Worm (Caenorhabditis elegans): Measurements from ENCODE around the gene ceh-83.
"Not testable (repeated sequence)": the region's sequence is repeated elsewhere in the genome, so short reads cannot be mapped to it uniquely, and the experiment has no call there.

ceh-83 gene

DNA sequence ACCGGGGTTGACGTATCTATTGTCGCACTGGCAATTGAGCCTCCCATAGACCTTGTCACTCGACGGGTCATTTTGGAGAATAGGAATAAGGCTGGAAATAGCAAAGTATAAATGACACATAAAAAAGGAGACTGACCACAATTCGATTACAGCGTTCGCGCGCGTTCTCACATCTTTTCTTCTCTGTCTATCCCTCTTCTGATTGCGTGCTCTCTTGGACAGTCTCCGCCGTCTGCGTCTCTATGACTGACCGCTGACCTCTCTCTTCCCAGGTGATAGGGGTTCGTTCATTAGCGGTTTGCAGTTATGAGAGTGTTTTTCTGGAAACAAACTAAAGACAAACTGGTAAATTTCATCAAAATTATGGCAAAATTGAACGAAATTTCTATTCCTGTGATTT is at the start of gene ceh-83:
Gene ceh-83, minus strand, starts transcription at position 181 of the 400 bp plus-strand sequence.
- no peak for TF ChIP-seq Y22D7AL.16 (tag; optimal IDR thresholded peaks at IDR 0.05)
- TF ChIP-seq ahr-1 (tag; optimal IDR thresholded peaks at IDR 0.05), result no peak
- TF ChIP-seq sdc-2 (tag; optimal IDR thresholded peaks at IDR 0.05), result no peak

- TF ChIP-seq K09A11.1 (tag; optimal IDR thresholded peaks at IDR 0.05; ENCODE audit: insufficient read depth) (no peak), ceh-6 (GFP tag; optimal IDR thresholded peaks at IDR 0.05) (no peak), tbx-7 (tag; optimal IDR thresholded peaks at IDR 0.05) (no peak), nhr-232 (tag; optimal IDR thresholded peaks at IDR 0.05) (no peak), hlh-30 (tag; optimal IDR thresholded peaks at IDR 0.05; ENCODE audit: insufficient read depth) (no peak), elt-2 (tag; optimal IDR thresholded peaks at IDR 0.05) (no peak), odd-2 (tag; optimal IDR thresholded peaks at IDR 0.05) (no peak)
These were observed 48.5 kb upstream of the ceh-83 start, which contains the start of gene C08F1.11 for ce11 chrII:1784799-1785198. Gene C08F1.11, minus strand, starts transcription at chrII:1784899.

DNA sequence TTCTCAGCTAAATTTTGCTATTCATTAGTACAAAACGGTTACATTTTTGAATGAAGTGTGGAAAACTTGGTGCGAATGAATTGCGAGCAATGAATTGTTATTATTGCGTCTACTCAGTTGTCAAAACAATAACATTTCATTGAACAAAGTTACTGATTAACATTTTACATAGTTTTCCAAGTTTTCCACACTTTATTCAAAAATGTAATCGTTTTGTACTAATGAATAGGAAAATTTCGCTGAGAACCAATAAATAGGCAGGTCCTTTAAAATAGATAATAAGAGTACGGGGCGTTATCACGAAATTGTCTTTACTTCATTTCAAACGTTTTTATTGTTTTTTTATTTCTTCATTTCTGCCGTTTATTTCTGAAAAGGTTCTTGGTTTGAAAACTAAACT is 46.1 kb upstream of the ceh-83 start, which contains the start of gene math-4:
Gene math-4, minus strand, starts transcription at position 101 of the 400 bp plus-strand sequence.
- TF ChIP-seq tbx-2 (tag; optimal IDR thresholded peaks at IDR 0.05) (no peak), pag-3 (tag; optimal IDR thresholded peaks at IDR 0.05; ENCODE audit: borderline replicate concordance) (no peak), npax-4 (tag; optimal IDR thresholded peaks at IDR 0.05) (no peak), nhr-232 (tag; optimal IDR thresholded peaks at IDR 0.05) (no peak), C38D4.7 (GFP tag; optimal IDR thresholded peaks at IDR 0.05) (no peak)

DNA sequence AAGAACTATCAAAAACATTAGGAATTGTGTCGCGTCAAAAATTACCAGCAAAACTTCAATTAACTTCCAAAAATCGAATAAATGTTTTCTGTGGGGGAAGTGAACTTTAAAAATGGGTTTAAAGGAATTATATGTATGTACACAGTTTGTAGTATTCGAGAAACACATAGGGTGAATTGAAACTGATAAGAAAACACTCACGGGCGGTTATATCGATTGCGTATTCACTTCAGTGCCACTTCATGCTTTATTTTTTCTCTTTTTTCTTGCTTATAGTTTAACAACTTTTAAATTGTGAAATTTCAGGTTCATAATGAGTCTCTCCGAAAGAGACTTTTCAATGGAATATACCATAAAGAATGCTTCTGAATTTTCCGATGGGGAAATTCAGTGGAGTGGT is 38.9 kb upstream of the ceh-83 start, which contains the start of gene F36H5.14:
Gene F36H5.14, plus strand, starts transcription at position 301 of the 400 bp plus-strand sequence.
- TF ChIP-seq hlh-15, tbx-2, gmeb-2 (tag; optimal IDR thresholded peaks at IDR 0.05): not testable (repeated sequence)

DNA sequence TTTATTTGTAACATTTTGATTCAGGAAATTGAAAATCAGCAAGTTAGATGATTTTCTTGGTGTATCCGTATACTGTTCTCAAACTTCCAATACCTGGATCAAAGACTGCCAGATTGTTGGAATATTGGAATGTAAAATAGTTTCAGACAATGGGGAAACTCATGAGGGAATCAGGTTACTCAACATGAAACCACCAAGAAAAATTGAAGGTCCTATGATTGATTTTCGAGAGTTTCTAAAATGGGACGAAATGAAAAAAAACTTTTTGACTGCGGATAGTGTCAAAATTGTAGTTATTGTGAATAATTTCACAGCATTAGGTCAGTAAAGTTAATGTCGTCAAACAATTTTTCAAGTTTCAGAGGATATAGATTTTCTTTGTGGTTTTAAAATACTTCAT is 35.5 kb upstream of the ceh-83 start, which contains the start of gene math-3:
Gene math-3, plus strand, starts transcription at position 301 of the 400 bp plus-strand sequence.
- no peak for TF ChIP-seq C38D4.7 (GFP tag; optimal IDR thresholded peaks at IDR 0.05)
- TF ChIP-seq ceh-31 (tag; optimal IDR thresholded peaks at IDR 0.05), result no peak
- no peak for TF ChIP-seq hlh-15 (tag; optimal IDR thresholded peaks at IDR 0.05)
- TF ChIP-seq pqm-1 (tag; optimal IDR thresholded peaks at IDR 0.05), result no peak
- no peak for TF ChIP-seq sdc-2 (tag; optimal IDR thresholded peaks at IDR 0.05)
- TF ChIP-seq rnt-1 (tag; optimal IDR thresholded peaks at IDR 0.05), result no peak
- no peak for TF ChIP-seq pha-4 (tag; optimal IDR thresholded peaks at IDR 0.05)
- TF ChIP-seq ahr-1 (tag; optimal IDR thresholded peaks at IDR 0.05), result no peak
- no peak for TF ChIP-seq fkh-6 (tag; optimal IDR thresholded peaks at IDR 0.05)

ce11 chrII:1771347-1771746 is 35.0 kb upstream of the ceh-83 start, which contains the start of gene math-26:
Gene math-26, plus strand, starts transcription at chrII:1771647.
- not testable (repeated sequence) for TF ChIP-seq ceh-31 (tag; optimal IDR thresholded peaks at IDR 0.05); ceh-6 (GFP tag; optimal IDR thresholded peaks at IDR 0.05); hlh-6 (tag; optimal IDR thresholded peaks at IDR 0.05)

- no peak for TF ChIP-seq ceh-45 (GFP tag; IDR thresholded peaks at IDR 0.05)
- no peak for TF ChIP-seq Y22D7AL.16 (tag; optimal IDR thresholded peaks at IDR 0.05)
- TF ChIP-seq lim-6 (tag; optimal IDR thresholded peaks at IDR 0.05), result no peak
- TF ChIP-seq elt-2 (tag; optimal IDR thresholded peaks at IDR 0.05), result no peak
- TF ChIP-seq elt-4 (tag; optimal IDR thresholded peaks at IDR 0.05), result no peak
- TF ChIP-seq nhr-11 (tag; optimal IDR thresholded peaks at IDR 0.05), result no peak
- TF ChIP-seq pha-2 (tag; optimal IDR thresholded peaks at IDR 0.05), result no peak
- no peak for TF ChIP-seq ceh-6 (GFP tag; optimal IDR thresholded peaks at IDR 0.05)
These were observed 30.4 kb upstream of the ceh-83 start for ce11 chrII:1766715-1767114.

- TF ChIP-seq gmeb-2 (tag; optimal IDR thresholded peaks at IDR 0.05) (no peak), ceh-48 (tag; optimal IDR thresholded peaks at IDR 0.05) (no peak), eyg-1 (tag; optimal IDR thresholded peaks at IDR 0.05) (no peak), nhr-11 (tag; optimal IDR thresholded peaks at IDR 0.05) (no peak), unc-55 (GFP tag; optimal IDR thresholded peaks at IDR 0.05) (no peak), pha-4 (tag; optimal IDR thresholded peaks at IDR 0.05) (no peak), nhr-232 (tag; optimal IDR thresholded peaks at IDR 0.05) (no peak), sox-4 (tag; optimal IDR thresholded peaks at IDR 0.05) (no peak)
These were observed 26.7 kb upstream of the ceh-83 start, which contains the start of gene math-28 for ce11 chrII:1763072-1763471. Gene math-28, plus strand, starts transcription at chrII:1763372.
